Worm (Caenorhabditis elegans) whole organism, L3 larva: ENCODE results near the gene nhx-1.
A peak's percentile ranks its signal among the peaks of the same experiment; 100 is the strongest.

ENCODE experiments used
- R02D3.7 ChIP-seq: fragments of 150-350 bp; optimal IDR thresholded peaks from 2 replicates; lab custom pipeline; 2014; ENCODE audit warnings: missing biosample characterization, missing genetic modification characterization
- ZK546.5 ChIP-seq: sonication (generic microtip); optimal IDR thresholded peaks from 2 replicates; lab custom pipeline; 2017; ENCODE audit warnings: missing biosample characterization, missing genetic modification characterization
- aly-2 ChIP-seq: fragments of 150-350 bp; optimal IDR thresholded peaks from 2 replicates; lab custom pipeline; 2014; ENCODE audit warnings: missing biosample characterization, missing genetic modification characterization
- ceh-28 ChIP-seq: fragments of 150-350 bp; optimal IDR thresholded peaks from 2 replicates; lab custom pipeline; 2014; ENCODE audit warnings: missing biosample characterization, missing genetic modification reagents, missing genetic modification characterization
- ceh-82 ChIP-seq: fragments of 150-350 bp; optimal IDR thresholded peaks from 2 replicates; lab custom pipeline; 2014; ENCODE audit warnings: missing biosample characterization, missing genetic modification characterization
- daf-12 ChIP-seq: fragments of 150-350 bp; optimal IDR thresholded peaks from 2 replicates; lab custom pipeline; 2014; ENCODE audit warnings: missing biosample characterization, missing genetic modification reagents, missing genetic modification characterization
- egl-27 ChIP-seq: sonication (generic microtip); optimal IDR thresholded peaks from 4 replicates; lab custom pipeline; 2017; ENCODE audit warnings: missing biosample characterization, missing genetic modification reagents, missing genetic modification characterization
- egl-5 ChIP-seq: fragments of 150-350 bp; optimal IDR thresholded peaks from 2 replicates; lab custom pipeline; 2017; ENCODE audit warnings: missing biosample characterization, missing genetic modification reagents, missing genetic modification characterization, inconsistent platforms
- elt-2 ChIP-seq: sonication (generic microtip); optimal IDR thresholded peaks from 2 replicates; lab custom pipeline; 2016; ENCODE audit warnings: missing genetic modification reagents, mild to moderate bottlenecking, missing genetic modification characterization, missing compliant biosample characterization
- eor-1 ChIP-seq, 2 experiments: fragments of 150-350 bp; optimal IDR thresholded peaks; 2 replicates each; lab custom pipeline; 2014 to 2018; ENCODE audit warnings: missing biosample characterization in 2 of 2, missing genetic modification characterization in 2 of 2
- fkh-10 ChIP-seq: sonication (generic microtip); optimal IDR thresholded peaks from 2 replicates; lab custom pipeline; 2017; ENCODE audit warnings: missing biosample characterization, missing genetic modification reagents, missing genetic modification characterization
- fkh-2 ChIP-seq: fragments of 150-350 bp; optimal IDR thresholded peaks from 2 replicates; lab custom pipeline; 2014; ENCODE audit warnings: missing biosample characterization, missing genetic modification reagents, missing genetic modification characterization
- fos-1 ChIP-seq: fragments of 150-350 bp; optimal IDR thresholded peaks from 2 replicates; lab custom pipeline; 2014; ENCODE audit warnings: missing biosample characterization, missing genetic modification characterization
- hmg-11 ChIP-seq: sonication (generic microtip); optimal IDR thresholded peaks from 2 replicates; lab custom pipeline; 2016; ENCODE audit warnings: missing genetic modification characterization, missing compliant biosample characterization
- jun-1 ChIP-seq: fragments of 150-350 bp; optimal IDR thresholded peaks from 2 replicates; lab custom pipeline; 2014; ENCODE audit warnings: missing biosample characterization, missing genetic modification reagents, missing genetic modification characterization
- lin-15B ChIP-seq: fragments of 150-350 bp; optimal IDR thresholded peaks from 2 replicates; lab custom pipeline; 2014; ENCODE audit warnings: missing biosample characterization, missing genetic modification characterization
- lin-39 ChIP-seq: fragments of 150-350 bp; optimal IDR thresholded peaks from 2 replicates; lab custom pipeline; 2018; ENCODE audit warnings: missing biosample characterization, missing genetic modification reagents, missing genetic modification characterization
- mdl-1 ChIP-seq: fragments of 150-350 bp; optimal IDR thresholded peaks from 2 replicates; lab custom pipeline; 2014; ENCODE audit warnings: missing biosample characterization, missing genetic modification characterization
- mml-1 ChIP-seq: fragments of 150-350 bp; sonication (generic microtip); optimal IDR thresholded peaks from 3 replicates; lab custom pipeline; 2014; ENCODE audit warnings: missing biosample characterization, missing genetic modification characterization
- nfya-1 ChIP-seq: sonication (generic microtip); optimal IDR thresholded peaks from 2 replicates; lab custom pipeline; 2017; ENCODE audit warnings: missing genetic modification characterization, mild to moderate bottlenecking, missing compliant biosample characterization, antibody characterized with exemption, moderate library complexity; ENCODE audit not compliant: insufficient read depth
- nhr-11 ChIP-seq: fragments of 150-350 bp; optimal IDR thresholded peaks from 2 replicates; lab custom pipeline; 2014; ENCODE audit warnings: missing biosample characterization, missing genetic modification characterization
- nhr-12 ChIP-seq: fragments of 150-350 bp; optimal IDR thresholded peaks from 2 replicates; lab custom pipeline; 2014; ENCODE audit warnings: missing biosample characterization, missing genetic modification characterization
- nhr-237 ChIP-seq: fragments of 150-350 bp; optimal IDR thresholded peaks from 2 replicates; lab custom pipeline; 2014; ENCODE audit warnings: missing biosample characterization, missing genetic modification characterization
- nhr-25 ChIP-seq: sonication (generic microtip); optimal IDR thresholded peaks from 2 replicates; lab custom pipeline; 2017; ENCODE audit warnings: missing biosample characterization, missing genetic modification characterization
- nhr-28 ChIP-seq: fragments of 150-350 bp; optimal IDR thresholded peaks from 2 replicates; lab custom pipeline; 2014; ENCODE audit warnings: missing biosample characterization, missing genetic modification characterization
- nhr-43 ChIP-seq: sonication (generic microtip); optimal IDR thresholded peaks from 2 replicates; lab custom pipeline; 2016; ENCODE audit warnings: mild to moderate bottlenecking, missing genetic modification characterization, missing compliant biosample characterization; ENCODE audit not compliant: poor library complexity, severe bottlenecking
- nhr-76 ChIP-seq: fragments of 150-350 bp; sonication (generic microtip); optimal IDR thresholded peaks from 5 replicates; lab custom pipeline; 2014; ENCODE audit warnings: missing biosample characterization, missing genetic modification characterization
- nhr-77 ChIP-seq: fragments of 150-350 bp; optimal IDR thresholded peaks from 2 replicates; lab custom pipeline; 2014; ENCODE audit warnings: missing biosample characterization, missing genetic modification characterization
- pha-4 ChIP-seq: fragments of 150-350 bp; optimal IDR thresholded peaks from 2 replicates; lab custom pipeline; 2014; ENCODE audit warnings: missing biosample characterization, missing genetic modification reagents, missing genetic modification characterization
- pqm-1 ChIP-seq: fragments of 150-350 bp; optimal IDR thresholded peaks from 2 replicates; lab custom pipeline; 2017; ENCODE audit warnings: missing biosample characterization, missing genetic modification characterization, inconsistent platforms
- sea-2 ChIP-seq: fragments of 150-350 bp; sonication (generic microtip); optimal IDR thresholded peaks from 4 replicates; lab custom pipeline; 2014; ENCODE audit warnings: missing biosample characterization, missing genetic modification reagents, missing genetic modification characterization
- skn-1 ChIP-seq: fragments of 150-350 bp; optimal IDR thresholded peaks from 2 replicates; lab custom pipeline; 2014; ENCODE audit warnings: missing biosample characterization, missing genetic modification characterization
- snpc-4 ChIP-seq: fragments of 150-350 bp; optimal IDR thresholded peaks from 2 replicates; lab custom pipeline; 2014; ENCODE audit warnings: missing biosample characterization, missing genetic modification characterization
- tbx-2 ChIP-seq: sonication (generic microtip); optimal IDR thresholded peaks from 2 replicates; lab custom pipeline; 2016; ENCODE audit warnings: mild to moderate bottlenecking, missing genetic modification characterization, missing compliant biosample characterization
- unc-39 ChIP-seq: sonication (generic microtip); optimal IDR thresholded peaks from 4 replicates; lab custom pipeline; 2017; ENCODE audit warnings: missing biosample characterization, missing genetic modification characterization
- unc-62 ChIP-seq: fragments of 150-350 bp; sonication (generic microtip); optimal IDR thresholded peaks from 4 replicates; lab custom pipeline; 2014; ENCODE audit warnings: missing biosample characterization, missing genetic modification reagents, missing genetic modification characterization
- zag-1 ChIP-seq: fragments of 150-350 bp; optimal IDR thresholded peaks from 2 replicates; lab custom pipeline; 2014; ENCODE audit warnings: missing biosample characterization, missing genetic modification characterization
- ztf-11 ChIP-seq: fragments of 150-350 bp; optimal IDR thresholded peaks from 2 replicates; lab custom pipeline; 2014; ENCODE audit warnings: missing biosample characterization, missing genetic modification characterization
- ztf-4 ChIP-seq: fragments of 150-350 bp; optimal IDR thresholded peaks from 2 replicates; lab custom pipeline; 2014; ENCODE audit warnings: missing biosample characterization, missing genetic modification characterization

nhx-1 gene

DNA sequence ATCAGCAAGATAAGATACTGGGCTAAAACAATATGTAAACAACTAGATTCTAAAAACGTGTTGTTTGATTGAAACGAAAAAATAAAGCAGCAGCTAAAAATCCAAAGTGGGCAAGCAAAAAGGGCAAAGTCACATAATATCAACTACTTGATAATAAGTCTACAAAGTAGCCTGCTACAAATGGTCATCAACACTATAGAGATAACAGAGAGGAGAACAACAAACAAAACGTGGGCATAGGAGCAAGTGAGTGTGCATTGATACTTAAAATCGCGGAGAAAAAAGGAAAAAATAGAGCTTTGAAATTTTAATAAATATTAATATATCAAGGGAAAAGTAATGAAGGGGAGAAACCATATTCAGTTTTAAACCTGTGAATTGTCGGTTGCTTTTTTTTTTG lies 24.9 kb downstream of the nhx-1 start:
- TF ChIP-seq pha-4 (tag; lab: Kevin White, UChicago) (peak; percentile 18), unc-39 (tag; lab: Kevin White, UChicago) (no peak), elt-2 (peak; percentile 53), egl-27 (tag; lab: Kevin White, UChicago) (no peak), sea-2 (GFP tag; lab: Kevin White, UChicago) (no peak), nhr-11 (tag; lab: Kevin White, UChicago) (no peak), pqm-1 (peak; percentile 81), nhr-43 (no peak), nhr-76 (tag; lab: Kevin White, UChicago) (no peak)

DNA sequence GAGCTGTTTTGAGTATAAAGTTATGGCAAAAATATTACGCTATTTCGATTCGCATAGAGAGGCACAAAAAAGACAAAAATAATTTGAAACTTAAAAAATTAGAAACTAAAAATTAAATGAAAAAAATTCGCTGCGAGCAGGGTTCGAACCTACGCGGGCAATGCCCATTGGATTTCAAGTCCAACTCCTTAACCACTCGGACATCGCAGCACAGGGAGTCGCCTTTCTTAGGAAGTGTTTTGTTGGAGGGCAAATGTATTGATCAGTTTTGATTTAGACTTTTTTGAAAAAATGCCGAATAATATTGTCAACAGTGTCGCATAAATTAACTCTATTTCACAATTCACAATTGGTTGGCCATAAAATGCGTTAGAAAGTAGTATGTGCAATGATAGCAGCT lies 25.6 kb downstream of the nhx-1 start:
- TF ChIP-seq pqm-1 (peak; percentile 34), nfya-1 (peak; percentile 16), egl-27 (tag; lab: Kevin White, UChicago) (no peak), ztf-11 (tag; lab: Kevin White, UChicago) (no peak), ZK546.5 (tag; lab: Kevin White, UChicago) (no peak)
- TF ChIP-seq, all 47 proteins: peak for 2

DNA sequence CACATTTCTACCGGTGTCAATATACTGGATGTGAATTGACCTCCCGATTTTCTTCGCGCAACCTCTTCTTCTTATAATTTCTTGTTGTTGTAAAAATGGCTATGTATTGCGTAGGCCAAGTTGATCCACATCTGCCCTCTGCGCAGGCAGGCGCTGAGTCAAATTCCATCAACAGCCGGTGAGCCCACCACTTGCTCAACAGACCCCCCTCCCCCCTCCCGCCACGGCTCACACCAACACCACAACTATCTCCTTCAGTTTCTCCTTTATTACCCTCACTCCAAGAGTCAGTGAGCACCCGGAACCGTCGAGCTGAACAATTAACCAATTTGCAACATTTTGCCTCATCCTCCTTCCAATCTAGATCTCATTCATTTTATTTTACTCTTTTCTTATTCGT lies 27.4 kb downstream of the nhx-1 start:
- TF ChIP-seq nhr-76 (tag; lab: Kevin White, UChicago), result no peak
- no peak for TF ChIP-seq fkh-10 (GFP tag; lab: Kevin White, UChicago)
- TF ChIP-seq ztf-4 (tag; lab: Kevin White, UChicago), result no peak
- no peak for TF ChIP-seq jun-1 (tag; lab: Kevin White, UChicago)
- no peak for TF ChIP-seq lin-39 (tag; lab: Kevin White, UChicago)
- no peak for TF ChIP-seq fos-1 (tag; lab: Kevin White, UChicago)
- TF ChIP-seq mdl-1, result no peak
- no peak for TF ChIP-seq daf-12
- no peak for TF ChIP-seq nhr-77 (tag; lab: Kevin White, UChicago)
- no peak for TF ChIP-seq aly-2 (tag; lab: Kevin White, UChicago)
- no peak for TF ChIP-seq egl-5 (tag; lab: Kevin White, UChicago)
- TF ChIP-seq pqm-1, result no peak
- TF ChIP-seq nhr-43, result no peak
- no peak for TF ChIP-seq unc-62
- no peak for TF ChIP-seq nhr-237 (tag; lab: Kevin White, UChicago)
- no peak for TF ChIP-seq nhr-11 (tag; lab: Kevin White, UChicago)
- TF ChIP-seq nhr-12 (tag; lab: Kevin White, UChicago), result no peak
- no peak for TF ChIP-seq ceh-82 (tag; lab: Kevin White, UChicago)
- TF ChIP-seq lin-15B (tag; lab: Kevin White, UChicago), result no peak

DNA sequence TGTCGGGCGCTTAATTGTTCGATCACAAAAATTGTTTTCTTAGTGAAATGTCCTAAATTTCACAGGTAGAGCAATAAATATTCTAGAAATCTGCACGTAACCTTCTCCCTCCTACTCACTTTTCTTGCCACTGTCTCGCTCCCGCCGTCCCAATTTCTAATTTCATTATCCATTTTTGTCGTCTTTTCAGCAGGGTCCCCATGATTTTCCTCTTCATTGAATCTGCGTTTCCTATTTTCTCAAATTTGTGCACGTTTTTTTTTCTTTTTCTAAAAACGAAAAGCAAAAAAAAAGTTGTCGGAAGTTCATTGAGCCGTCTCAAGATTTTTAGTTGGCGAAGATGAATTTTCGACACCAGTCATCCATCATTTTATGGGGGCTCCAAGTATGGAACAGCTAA lies 29.5 kb downstream of the nhx-1 start:
- TF ChIP-seq lin-39 (tag; lab: Kevin White, UChicago) (peak; percentile 24), nhr-11 (tag; lab: Kevin White, UChicago) (no peak), mml-1 (tag; lab: Kevin White, UChicago) (no peak), nfya-1 (no peak)
- TF ChIP-seq, all 47 proteins: peak for 1

DNA sequence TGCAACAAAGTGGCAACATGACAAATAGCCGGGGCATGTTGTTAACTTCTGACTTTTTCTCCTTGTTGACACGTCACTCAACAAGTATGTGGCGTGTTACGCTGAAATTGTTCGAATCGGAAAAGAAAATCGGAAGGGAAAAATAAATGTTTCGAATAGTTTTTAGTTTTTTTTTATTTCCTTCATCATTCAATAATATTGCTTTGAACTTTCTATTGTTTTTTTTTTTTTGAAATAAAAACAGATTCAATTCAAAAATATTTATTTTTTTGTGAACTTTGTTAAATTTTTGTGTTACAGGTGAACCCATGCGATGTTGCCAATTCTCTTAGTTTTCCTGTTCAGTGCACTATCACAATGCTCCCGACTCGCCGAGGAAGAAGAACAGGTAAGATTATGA lies 32.7 kb downstream of the nhx-1 start, which contains the start of gene cpd-2:
TSS of gene cpd-2 (plus strand) at position 301 of the 400 bp plus-strand sequence.
- TF ChIP-seq jun-1 (tag; lab: Kevin White, UChicago) (no peak), lin-39 (tag; lab: Kevin White, UChicago) (peak; percentile 37), lin-15B (tag; lab: Kevin White, UChicago) (no peak)

DNA sequence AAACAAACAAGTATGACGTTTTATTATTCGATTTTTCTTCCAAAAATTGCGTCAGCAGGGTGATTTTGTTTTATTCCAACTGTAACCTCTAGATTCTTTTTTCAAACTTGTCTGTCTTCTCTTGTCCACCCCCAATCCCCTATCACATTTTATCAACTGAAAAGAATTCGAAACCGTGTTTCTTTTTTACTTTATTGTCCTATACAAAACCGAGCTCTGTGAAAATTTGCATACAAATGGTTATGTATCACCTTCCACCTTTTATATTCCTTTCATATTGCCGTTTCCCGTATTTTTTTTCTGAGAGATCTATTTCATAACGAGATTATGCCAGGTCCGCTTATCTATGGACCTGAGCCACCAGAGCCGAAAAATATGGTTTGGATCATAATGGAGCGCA lies 38.3 kb downstream of the nhx-1 start, which contains the start of gene T27A8.7:
TSS of gene T27A8.7 (plus strand) at position 301 of the 400 bp plus-strand sequence.
- no peak for TF ChIP-seq unc-62

DNA sequence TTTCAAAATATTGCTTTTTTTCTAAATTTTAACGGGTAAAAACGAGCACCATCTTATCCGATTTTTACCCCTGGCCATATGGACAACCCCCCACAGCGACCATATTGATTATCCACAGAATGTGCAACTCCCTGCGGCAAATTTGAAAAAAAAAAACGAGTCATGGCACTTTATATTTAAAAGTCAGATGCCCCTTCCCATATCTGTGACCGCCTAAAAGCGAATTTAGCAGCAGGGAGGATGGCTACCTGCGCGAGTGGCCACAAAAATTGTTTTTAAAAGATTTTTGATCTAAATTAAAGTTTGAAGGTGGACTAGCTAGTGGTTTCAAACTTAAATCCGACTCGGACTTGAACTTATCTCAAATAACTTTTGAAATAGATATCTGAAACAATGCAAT lies 39.5 kb downstream of the nhx-1 start:
- peak in 1 of 2 experiments; percentile 85 for TF ChIP-seq eor-1 (tag; optimal IDR thresholded peaks at IDR 0.05; lab: Kevin White, UChicago)
- peak; percentile 82 for TF ChIP-seq mdl-1
- TF ChIP-seq nhr-25 (tag; lab: Kevin White, UChicago), result peak; percentile 95
- TF ChIP-seq lin-39 (tag; lab: Kevin White, UChicago), result peak; percentile 99
- peak; percentile 93 for TF ChIP-seq R02D3.7 (tag; lab: Kevin White, UChicago)
- peak; percentile 88 for TF ChIP-seq ztf-4 (tag; lab: Kevin White, UChicago)
- peak; percentile 92 for TF ChIP-seq zag-1 (tag; lab: Kevin White, UChicago)
- peak; percentile 98 for TF ChIP-seq pha-4 (tag; lab: Kevin White, UChicago)
- TF ChIP-seq fkh-2 (tag; lab: Kevin White, UChicago), result peak; percentile 71
- TF ChIP-seq lin-15B (tag; lab: Kevin White, UChicago), result peak; percentile 31
- TF ChIP-seq pqm-1, result peak; percentile 83
- TF ChIP-seq egl-5 (tag; lab: Kevin White, UChicago), result peak; percentile 97
- TF ChIP-seq fkh-10 (GFP tag; lab: Kevin White, UChicago), result peak; percentile 98
- peak; percentile 40 for TF ChIP-seq nhr-12 (tag; lab: Kevin White, UChicago)
- peak; percentile 87 for TF ChIP-seq unc-62
- TF ChIP-seq unc-39 (tag; lab: Kevin White, UChicago), result no peak
- peak; percentile 98 for TF ChIP-seq tbx-2
- peak; percentile 82 for TF ChIP-seq nhr-76 (tag; lab: Kevin White, UChicago)
- peak; percentile 99 for TF ChIP-seq ceh-28 (tag; lab: Kevin White, UChicago)
- peak; percentile 96 for TF ChIP-seq snpc-4
- TF ChIP-seq hmg-11 (tag; lab: Kevin White, UChicago), result peak; percentile 94
- TF ChIP-seq skn-1, result peak; percentile 97
- TF ChIP-seq nhr-28, result peak; percentile 89
